Fruit fly (Drosophila melanogaster): ENCODE results near the gene Hand.

The Hand gene

DNA sequence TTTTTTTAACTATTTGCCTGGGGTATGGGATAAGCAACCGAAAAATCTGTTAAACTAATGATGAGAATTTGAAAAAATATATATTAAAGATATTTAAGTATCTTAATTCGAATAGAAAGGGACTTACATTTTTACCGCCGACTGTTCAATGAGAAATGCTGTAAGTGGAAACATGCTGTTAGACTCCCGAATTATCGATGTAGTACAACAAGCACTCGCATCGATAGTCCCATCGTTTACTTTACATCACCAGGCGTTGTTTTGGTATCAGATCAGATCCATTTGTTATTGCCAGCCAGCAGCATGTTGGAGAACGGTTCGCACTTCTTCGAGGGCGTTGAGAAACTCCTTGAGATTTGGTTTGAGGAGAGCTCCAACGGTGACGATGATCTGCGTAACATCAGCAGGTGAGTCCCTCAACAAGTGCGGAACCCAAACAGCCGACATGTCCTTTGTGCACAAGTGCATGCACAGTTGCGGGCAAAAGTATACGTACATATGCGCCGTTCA lies 44.1 kb upstream of the Hand start, which contains the start of gene SamDC:
Gene SamDC, plus strand, starts transcription at position 246 of the 510 bp plus-strand sequence.
- no peak for TF ChIP-seq CG8301 (tag; optimal IDR thresholded peaks at IDR 0.05)
- no peak for TF ChIP-seq gl (tag; optimal IDR thresholded peaks at IDR 0.05)
- peak; percentile 3 for TF ChIP-seq CG9948 (tag; optimal IDR thresholded peaks at IDR 0.05)
- TF ChIP-seq CG4496 (GFP tag; IDR thresholded peaks at IDR 0.05), result no peak
- TF ChIP-seq CG32121 (GFP tag; IDR thresholded peaks at IDR 0.05), result peak; percentile 11; the same call in 1 of the 2 replicates
- TF ChIP-seq D1 (tag; optimal IDR thresholded peaks at IDR 0.05), result no peak
- peak; percentile 39 for TF ChIP-seq CG8159 (tag; optimal IDR thresholded peaks at IDR 0.05)
- TF ChIP-seq rn (GFP tag; IDR thresholded peaks at IDR 0.05), result no peak
- TF ChIP-seq CG15710 (tag; optimal IDR thresholded peaks at IDR 0.05), result peak; percentile 36
- peak; percentile 25 for TF ChIP-seq Snoo (tag; optimal IDR thresholded peaks at IDR 0.05)
- TF ChIP-seq Pif1A (GFP tag; optimal IDR thresholded peaks at IDR 0.05), result peak; percentile 19
- TF ChIP-seq fd96Ca (GFP tag; IDR thresholded peaks at IDR 0.05), result no peak
- TF ChIP-seq CG14655 (GFP tag; optimal IDR thresholded peaks at IDR 0.05), result no peak
- TF ChIP-seq EcR (GFP tag; optimal IDR thresholded peaks at IDR 0.05), result no peak
- TF ChIP-seq CG10348 (GFP tag; IDR thresholded peaks at IDR 0.05), result no peak
- TF ChIP-seq Pif1B (GFP tag; optimal IDR thresholded peaks at IDR 0.05), result no peak
- TF ChIP-seq Ets98B (GFP tag; IDR thresholded peaks at IDR 0.05), result peak; percentile 36; the same call in 1 of the 2 replicates
- TF ChIP-seq CG17806 (tag; optimal IDR thresholded peaks at IDR 0.05), result no peak
- TF ChIP-seq CG12605 (GFP tag; IDR thresholded peaks at IDR 0.05), result 0 out of 2 replicates have a peak, but pooled peaks have one; percentile 23
- TF ChIP-seq CG13204 (GFP tag; optimal IDR thresholded peaks at IDR 0.05), result no peak
- TF ChIP-seq CG34367 (tag; optimal IDR thresholded peaks at IDR 0.05), result no peak

DNA sequence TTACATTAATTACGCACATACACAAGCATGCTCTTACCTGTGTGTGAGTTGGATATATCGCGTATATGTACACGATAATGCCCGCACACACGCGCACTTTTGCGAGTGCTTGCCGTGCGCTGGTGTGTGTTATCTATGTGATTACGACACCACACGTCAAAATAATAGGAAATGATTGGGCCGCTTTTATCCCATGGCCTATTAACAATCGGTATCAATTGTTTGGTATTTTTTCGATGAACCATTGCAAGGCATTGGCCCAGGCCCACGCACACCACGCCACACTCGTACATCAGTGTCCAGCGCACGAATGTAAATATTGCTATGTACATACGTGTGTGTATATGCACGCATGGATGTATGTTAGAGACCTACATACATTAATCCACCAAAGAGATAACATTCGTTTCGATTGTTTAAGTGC lies 39.7 kb upstream of the Hand start:
- TF ChIP-seq CG14655 (GFP tag; optimal IDR thresholded peaks at IDR 0.05) (no peak), Pif1B (GFP tag; optimal IDR thresholded peaks at IDR 0.05) (peak; percentile 63), CG17806 (tag; optimal IDR thresholded peaks at IDR 0.05) (peak; percentile 28), D1 (tag; optimal IDR thresholded peaks at IDR 0.05) (no peak), fd96Ca (GFP tag; IDR thresholded peaks at IDR 0.05) (no peak), CG9948 (tag; optimal IDR thresholded peaks at IDR 0.05) (peak; percentile 5), CG15710 (tag; optimal IDR thresholded peaks at IDR 0.05) (peak; percentile 14), Ets98B (GFP tag; IDR thresholded peaks at IDR 0.05) (peak; percentile 64; the same call in 1 of the 2 replicates), EcR (GFP tag; optimal IDR thresholded peaks at IDR 0.05) (peak; percentile 84), CG10348 (GFP tag; IDR thresholded peaks at IDR 0.05) (no peak), CG32121 (GFP tag; IDR thresholded peaks at IDR 0.05) (peak; percentile 51; the same call in 1 of the 2 replicates), CG34367 (tag; optimal IDR thresholded peaks at IDR 0.05) (peak; percentile 48), Snoo (tag; optimal IDR thresholded peaks at IDR 0.05) (peak; percentile 30), gl (tag; optimal IDR thresholded peaks at IDR 0.05) (peak; percentile 28), rn (GFP tag; IDR thresholded peaks at IDR 0.05) (no peak), CG8301 (tag; optimal IDR thresholded peaks at IDR 0.05) (peak; percentile 21), CG13204 (GFP tag; optimal IDR thresholded peaks at IDR 0.05) (no peak), CG4496 (GFP tag; IDR thresholded peaks at IDR 0.05) (no peak), Pif1A (GFP tag; optimal IDR thresholded peaks at IDR 0.05) (no peak)

DNA sequence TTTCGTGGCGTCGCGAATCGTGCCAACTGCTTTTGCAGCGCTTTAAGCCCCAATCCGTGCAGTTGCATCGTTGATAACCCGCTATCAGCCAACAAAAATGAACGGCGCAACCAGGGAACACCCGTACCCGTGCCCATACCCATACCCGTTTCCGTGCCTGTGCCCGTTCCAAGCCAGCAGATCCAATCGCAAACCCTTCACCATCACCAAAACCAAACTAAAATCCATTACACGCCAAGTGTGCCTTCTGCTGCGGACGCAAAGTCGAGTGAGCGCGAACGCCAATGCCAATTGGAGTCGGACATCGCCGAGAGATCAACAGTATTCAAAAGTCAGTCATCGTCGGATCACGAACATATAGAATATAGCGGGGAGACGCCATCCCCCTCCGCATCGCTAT lies 39.0 kb upstream of the Hand start:
- TF ChIP-seq Ets98B (GFP tag; IDR thresholded peaks at IDR 0.05), result no peak
- TF ChIP-seq CG8301 (tag; optimal IDR thresholded peaks at IDR 0.05), result no peak
- TF ChIP-seq fd96Ca (GFP tag; IDR thresholded peaks at IDR 0.05), result no peak
- no peak for TF ChIP-seq EcR (GFP tag; optimal IDR thresholded peaks at IDR 0.05)
- TF ChIP-seq CG34367 (tag; optimal IDR thresholded peaks at IDR 0.05), result no peak
- no peak for TF ChIP-seq CG4496 (GFP tag; IDR thresholded peaks at IDR 0.05)
- no peak for TF ChIP-seq CG14655 (GFP tag; optimal IDR thresholded peaks at IDR 0.05)
- no peak for TF ChIP-seq Pif1A (GFP tag; optimal IDR thresholded peaks at IDR 0.05)
- TF ChIP-seq Snoo (tag; optimal IDR thresholded peaks at IDR 0.05), result no peak

DNA sequence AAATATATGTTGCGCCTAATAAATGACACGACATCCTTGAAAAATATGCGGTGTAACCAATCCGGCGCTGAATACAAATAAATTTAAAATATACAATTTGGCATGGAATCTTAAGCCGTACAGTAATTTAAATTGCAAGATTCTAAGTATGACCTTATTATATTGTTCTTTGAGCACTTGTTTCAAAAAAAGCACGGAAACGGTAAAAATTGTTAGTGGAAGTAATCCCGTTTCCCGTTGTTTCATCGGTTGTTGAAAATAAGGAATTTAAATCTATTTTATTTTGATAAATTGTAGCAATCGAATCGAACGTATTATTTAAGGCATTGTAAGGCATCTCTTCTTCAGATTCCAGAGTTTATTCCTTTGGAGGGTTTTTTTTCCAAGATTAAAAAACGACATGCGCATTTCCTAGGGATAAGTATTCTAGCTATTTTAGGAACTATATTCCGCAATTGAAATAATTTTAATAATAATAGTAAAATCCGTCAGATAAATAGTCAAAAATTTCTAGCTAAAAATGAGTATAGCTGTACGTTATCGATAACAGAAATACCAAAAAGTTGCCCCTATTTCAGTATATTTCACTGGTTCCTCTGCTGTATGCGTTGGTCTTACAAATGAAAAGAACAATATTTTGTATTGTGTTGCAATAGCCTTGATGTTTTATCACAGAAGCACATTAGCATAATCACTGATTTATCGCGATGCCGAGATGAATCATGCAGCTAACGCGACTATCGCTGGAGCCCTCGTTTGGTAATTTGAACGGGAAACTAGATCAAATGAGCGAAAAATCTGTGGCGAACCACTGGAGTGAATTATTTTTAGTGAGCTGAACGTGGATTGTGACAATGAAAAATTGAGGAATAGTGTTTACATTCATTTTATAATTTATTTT lies 38.2 kb upstream of the Hand start, which contains the start of gene GATAd:
Gene GATAd, plus strand, starts transcription at position 644 of the 901 bp plus-strand sequence.
- TF ChIP-seq gl (tag; optimal IDR thresholded peaks at IDR 0.05) (no peak), CG13204 (GFP tag; optimal IDR thresholded peaks at IDR 0.05) (no peak), fd96Ca (GFP tag; IDR thresholded peaks at IDR 0.05) (no peak), CG32121 (GFP tag; IDR thresholded peaks at IDR 0.05) (no peak), D1 (tag; optimal IDR thresholded peaks at IDR 0.05) (no peak), Pif1B (GFP tag; optimal IDR thresholded peaks at IDR 0.05) (no peak), CG15710 (tag; optimal IDR thresholded peaks at IDR 0.05) (no peak), Pif1A (GFP tag; optimal IDR thresholded peaks at IDR 0.05) (no peak), CG10348 (GFP tag; IDR thresholded peaks at IDR 0.05) (no peak), CG4496 (GFP tag; IDR thresholded peaks at IDR 0.05) (no peak), Snoo (tag; optimal IDR thresholded peaks at IDR 0.05) (no peak), CG34367 (tag; optimal IDR thresholded peaks at IDR 0.05) (no peak)

DNA sequence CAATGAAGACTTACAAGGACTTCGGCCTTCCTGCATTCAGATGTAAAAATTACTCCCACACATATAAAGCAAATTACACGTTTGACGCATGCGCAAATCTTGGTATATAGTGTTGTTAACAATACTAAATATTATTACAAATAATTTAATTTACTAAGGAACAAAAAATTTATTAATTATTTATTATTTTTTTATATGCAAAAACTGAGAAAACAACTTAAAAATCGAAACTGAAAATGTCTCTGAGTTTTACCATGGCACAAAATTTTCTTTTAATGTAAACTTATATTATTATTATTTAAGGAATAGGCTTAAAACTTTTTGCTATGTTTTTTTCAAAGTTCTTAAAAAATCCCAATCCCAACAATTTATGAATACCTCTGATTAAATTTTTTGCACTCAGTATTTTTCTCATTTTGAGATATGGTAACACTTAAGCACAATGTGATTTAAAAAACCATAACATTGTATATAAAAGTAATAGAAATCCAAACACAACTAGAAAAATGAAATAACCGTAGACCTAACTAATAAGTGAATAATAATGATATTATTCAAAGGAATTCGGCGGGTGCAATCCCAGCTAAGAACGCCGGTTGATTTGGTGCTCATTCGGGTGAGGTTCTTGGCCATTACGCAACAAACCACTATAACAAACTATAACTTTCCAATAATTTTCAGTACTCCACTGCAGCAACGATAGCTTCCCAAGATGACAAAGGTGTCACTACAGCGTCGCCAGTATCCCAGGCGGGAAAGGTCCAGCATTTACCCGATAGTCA lies 36.1 kb upstream of the Hand start, which contains the start of the genes Schip1 and Cox10:
Gene Schip1, minus strand, starts transcription at position 51 of the 782 bp plus-strand sequence.
Gene Cox10, plus strand, starts transcription at position 406 of the 782 bp plus-strand sequence.
- no peak for TF ChIP-seq CG15710 (tag; optimal IDR thresholded peaks at IDR 0.05)
- TF ChIP-seq CG34367 (tag; optimal IDR thresholded peaks at IDR 0.05), result no peak
- TF ChIP-seq D1 (tag; optimal IDR thresholded peaks at IDR 0.05), result no peak
- TF ChIP-seq Pif1B (GFP tag; optimal IDR thresholded peaks at IDR 0.05), result no peak
- no peak for TF ChIP-seq CG9948 (tag; optimal IDR thresholded peaks at IDR 0.05)
- TF ChIP-seq gl (tag; optimal IDR thresholded peaks at IDR 0.05), result no peak
- no peak for TF ChIP-seq Pif1A (GFP tag; optimal IDR thresholded peaks at IDR 0.05)
- TF ChIP-seq CG14655 (GFP tag; optimal IDR thresholded peaks at IDR 0.05), result no peak

Data from whole organism, pupa.